Fruit fly (Drosophila melanogaster): Measurements from ENCODE around the gene aurA.

aurA gene

DNA sequence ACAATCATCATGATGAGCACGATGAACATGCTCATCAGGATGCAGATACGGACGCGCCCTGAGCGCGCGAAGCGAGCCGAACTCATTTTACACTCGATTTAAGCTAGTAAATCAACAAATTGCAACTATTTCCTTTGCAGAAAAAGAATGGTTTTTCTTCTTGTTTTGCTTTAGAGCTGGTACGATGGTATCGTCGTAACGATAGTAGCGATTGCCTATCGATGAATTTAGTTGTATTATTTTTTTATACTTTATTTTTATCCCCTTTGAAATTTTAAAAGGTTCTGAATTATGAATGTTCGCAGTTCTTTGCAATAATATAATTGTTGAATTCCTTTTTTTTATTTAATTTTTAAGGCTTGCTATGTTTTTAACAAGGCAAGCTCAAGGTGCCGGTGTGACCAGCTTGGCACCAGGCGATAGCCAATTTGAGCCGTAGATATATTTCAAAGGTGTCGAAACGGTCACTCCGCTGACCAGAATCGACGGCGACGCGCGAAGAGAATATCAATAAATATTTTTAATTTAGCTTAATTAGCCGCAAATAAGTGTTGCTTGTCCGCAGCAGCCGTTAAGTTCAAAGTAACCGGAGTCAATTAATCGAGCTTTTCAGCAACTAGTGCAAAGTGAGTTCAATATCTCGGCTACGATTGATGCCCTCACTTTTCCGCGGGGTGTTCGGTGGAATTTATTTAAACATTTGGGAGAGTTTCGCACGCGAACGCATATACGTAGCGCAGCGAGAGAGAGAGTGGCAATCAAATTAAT lies 4.5 kb downstream of the aurA start, which contains the start of the genes CG12213 and GC1 (continued):
- peak; percentile 49 for TF ChIP-seq Sp1 (GFP tag; optimal IDR thresholded peaks at IDR 0.05)
- peak; percentile 17 for TF ChIP-seq OdsH (GFP tag; optimal IDR thresholded peaks at IDR 0.05)
- peak; percentile 53 for TF ChIP-seq dsf (GFP tag; optimal IDR thresholded peaks at IDR 0.05; ENCODE audit: borderline replicate concordance)

dm6 chr3R:11968030-11968753 lies 5.3 kb downstream of the aurA start:
- no peak for TF ChIP-seq jim (GFP tag; optimal IDR thresholded peaks at IDR 0.05)
- no peak for TF ChIP-seq dsf (GFP tag; optimal IDR thresholded peaks at IDR 0.05; ENCODE audit: borderline replicate concordance)
- TF ChIP-seq CG9705 (GFP tag; optimal IDR thresholded peaks at IDR 0.05): no peak
- TF ChIP-seq usp (GFP tag; optimal IDR thresholded peaks at IDR 0.05): no peak
- TF ChIP-seq h (GFP tag; optimal IDR thresholded peaks at IDR 0.05): no peak
- TF ChIP-seq sage (GFP tag; optimal IDR thresholded peaks at IDR 0.05): no peak
- TF ChIP-seq OdsH (GFP tag; optimal IDR thresholded peaks at IDR 0.05): no peak
- no peak for TF ChIP-seq Abd-B (GFP tag; optimal IDR thresholded peaks at IDR 0.05)
- TF ChIP-seq CG32264 (GFP tag; optimal IDR thresholded peaks at IDR 0.05): no peak
- TF ChIP-seq dl (GFP tag; optimal IDR thresholded peaks at IDR 0.05; ENCODE audit: insufficient read depth in 1 of 2, partially characterized antibody in 2 of 2): no peak
- no peak for TF ChIP-seq Vsx2 (GFP tag; optimal IDR thresholded peaks at IDR 0.05; ENCODE audit: partially characterized antibody)
- no peak for TF ChIP-seq Dif (GFP tag; optimal IDR thresholded peaks at IDR 0.05; ENCODE audit: partially characterized antibody)
- TF ChIP-seq brk (GFP tag; optimal IDR thresholded peaks at IDR 0.05): no peak
- no peak for TF ChIP-seq lola (GFP tag; optimal IDR thresholded peaks at IDR 0.05)
- no peak for TF ChIP-seq CrebA (GFP tag; optimal IDR thresholded peaks at IDR 0.05; ENCODE audit: borderline replicate concordance)
- TF ChIP-seq dmrt93B (GFP tag; optimal IDR thresholded peaks at IDR 0.05): no peak

- TF ChIP-seq CG9705 (GFP tag; optimal IDR thresholded peaks at IDR 0.05) (no peak), ey (GFP tag; optimal IDR thresholded peaks at IDR 0.05) (peak; percentile 5), Hnf4 (GFP tag; optimal IDR thresholded peaks at IDR 0.05) (no peak)
Measured at dm6 chr3R:11969217-11969616, 6.3 kb downstream of the aurA start.

- no peak for TF ChIP-seq dsf (GFP tag; optimal IDR thresholded peaks at IDR 0.05; ENCODE audit: borderline replicate concordance)
- TF ChIP-seq Dif (GFP tag; optimal IDR thresholded peaks at IDR 0.05; ENCODE audit: partially characterized antibody): no peak
- TF ChIP-seq psq (GFP tag; optimal IDR thresholded peaks at IDR 0.05): no peak
- TF ChIP-seq rgr (GFP tag; optimal IDR thresholded peaks at IDR 0.05): no peak
- TF ChIP-seq usp (GFP tag; optimal IDR thresholded peaks at IDR 0.05): no peak
- no peak for TF ChIP-seq GATAd (GFP tag; optimal IDR thresholded peaks at IDR 0.05)
- TF ChIP-seq Vsx2 (GFP tag; optimal IDR thresholded peaks at IDR 0.05; ENCODE audit: partially characterized antibody): no peak
- TF ChIP-seq pan (optimal IDR thresholded peaks at IDR 0.05): no peak
- TF ChIP-seq foxo (GFP tag; optimal IDR thresholded peaks at IDR 0.05): no peak
- no peak for TF ChIP-seq Sp1 (GFP tag; optimal IDR thresholded peaks at IDR 0.05)
- TF ChIP-seq Myc (optimal IDR thresholded peaks at IDR 0.05): no peak
- no peak for TF ChIP-seq sv (GFP tag; optimal IDR thresholded peaks at IDR 0.05)
- TF ChIP-seq tai (GFP tag; optimal IDR thresholded peaks at IDR 0.05): no peak
- no peak for TF ChIP-seq CG9705 (GFP tag; optimal IDR thresholded peaks at IDR 0.05)
- TF ChIP-seq sage (GFP tag; optimal IDR thresholded peaks at IDR 0.05): no peak
- TF ChIP-seq Hnf4 (GFP tag; optimal IDR thresholded peaks at IDR 0.05): no peak
- TF ChIP-seq Dfd (GFP tag; optimal IDR thresholded peaks at IDR 0.05): no peak
- TF ChIP-seq br (GFP tag; optimal IDR thresholded peaks at IDR 0.05): no peak
- TF ChIP-seq brk (GFP tag; optimal IDR thresholded peaks at IDR 0.05): no peak
- TF ChIP-seq jim (GFP tag; optimal IDR thresholded peaks at IDR 0.05): no peak
Measured at dm6 chr3R:11971394-11971793, 8.5 kb downstream of the aurA start, which contains the start of gene GC2. TSS of gene GC2 (plus strand) at chr3R:11971694.

DNA sequence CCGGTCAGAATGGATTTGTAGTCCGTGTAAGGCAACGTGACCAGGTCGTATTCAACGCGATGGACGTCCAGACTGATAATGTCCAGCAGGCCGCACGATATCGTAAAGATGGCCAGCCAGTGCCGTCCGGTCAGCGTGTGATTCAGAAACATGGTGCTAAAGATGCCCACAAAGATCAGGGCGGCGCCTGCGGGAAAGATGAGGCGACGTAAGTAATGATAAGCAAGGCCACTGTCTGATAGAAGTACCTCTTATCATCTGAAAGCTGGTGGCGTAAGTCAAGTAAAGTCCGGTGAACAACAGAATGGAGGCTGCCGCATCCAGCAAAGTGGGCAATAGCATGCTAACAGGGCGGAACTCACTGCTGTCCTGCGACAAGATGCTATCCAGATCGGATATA lies 10.9 kb downstream of the aurA start:
- TF ChIP-seq brk (GFP tag; optimal IDR thresholded peaks at IDR 0.05): no peak
- no peak for TF ChIP-seq Rel (GFP tag; optimal IDR thresholded peaks at IDR 0.05)
- TF ChIP-seq Rel (tag; optimal IDR thresholded peaks at IDR 0.05): peak; percentile 35

Measured in whole organism, wandering third instar larva.